Fruit fly (Drosophila melanogaster) whole organism, embryonic: Measurements from ENCODE around the gene Mul1.
A peak's percentile ranks its signal among the peaks of the same experiment; 100 is the strongest.

Experiments used
- Awh ChIP-seq: fragments of 200-800 bp; sonication (Bioruptor generic); IDR thresholded peaks from 2 replicates; pipeline ENCODE4, ENCODE4 v1.3.6; 2022; ENCODE audit warnings: missing biosample characterization, missing genetic modification characterization
- CG11247 ChIP-seq: fragments of 200-800 bp; sonication (Bioruptor generic); IDR thresholded peaks from 2 replicates; pipeline ENCODE4 v1.3.6; 2022; ENCODE audit warnings: missing biosample characterization, missing genetic modification characterization
- CG11695 ChIP-seq: fragments of 200-800 bp; sonication (Bioruptor generic); IDR thresholded peaks from 3 replicates; pipeline ENCODE4 v1.3.6; 2022; ENCODE audit warnings: missing biosample characterization, missing genetic modification characterization
- CG12071 ChIP-seq: fragments of 200-800 bp; sonication (Bioruptor generic); optimal IDR thresholded peaks from 3 replicates; lab custom pipeline; 2018; ENCODE audit warnings: missing biosample characterization, mild to moderate bottlenecking, missing genetic modification characterization
- CG12299 ChIP-seq: fragments of 200-800 bp; sonication (Bioruptor generic); optimal IDR thresholded peaks from 2 replicates; lab custom pipeline; 2018; ENCODE audit warnings: missing biosample characterization, mild to moderate bottlenecking, missing genetic modification characterization
- CG13287 ChIP-seq: fragments of 200-800 bp; sonication (Bioruptor generic); IDR thresholded peaks from 2 replicates; pipeline ENCODE4 v1.3.6; 2022; ENCODE audit warnings: missing biosample characterization, missing genetic modification characterization; ENCODE audit not compliant: partially characterized antibody
- CG13296 ChIP-seq: fragments of 200-800 bp; sonication (Bioruptor generic); optimal IDR thresholded peaks from 3 replicates; lab custom pipeline; 2018; ENCODE audit warnings: missing biosample characterization, mild to moderate bottlenecking, missing genetic modification characterization
- CG15696 ChIP-seq: fragments of 200-800 bp; sonication (Bioruptor generic); optimal IDR thresholded peaks from 2 replicates; lab custom pipeline; 2019; ENCODE audit warnings: missing biosample characterization, mild to moderate bottlenecking, missing genetic modification characterization, moderate library complexity
- CG1602 ChIP-seq: fragments of 200-800 bp; sonication (Bioruptor generic); optimal IDR thresholded peaks from 3 replicates; lab custom pipeline; 2016; ENCODE audit warnings: missing biosample characterization, missing genetic modification characterization
- CG16815 ChIP-seq: fragments of 200-800 bp; sonication (Bioruptor generic); optimal IDR thresholded peaks from 3 replicates; lab custom pipeline; 2017; ENCODE audit warnings: missing biosample characterization, mild to moderate bottlenecking, missing genetic modification characterization
- CG17328 ChIP-seq: fragments of 200-800 bp; sonication (Bioruptor generic); IDR thresholded peaks from 2 replicates; pipeline ENCODE4 v1.3.6; 2022; ENCODE audit warnings: missing biosample characterization, missing genetic modification characterization
- CG17829 ChIP-seq: fragments of 200-800 bp; optimal IDR thresholded peaks from 2 replicates; lab custom pipeline; 2019; ENCODE audit warnings: missing biosample characterization, mild to moderate bottlenecking, missing genetic modification characterization, moderate library complexity
- CG30431 ChIP-seq: fragments of 200-800 bp; sonication (Bioruptor generic); optimal IDR thresholded peaks from 2 replicates; lab custom pipeline; 2017; ENCODE audit warnings: missing biosample characterization, missing genetic modification characterization
- CG4328 ChIP-seq: fragments of 200-800 bp; sonication (Bioruptor generic); optimal IDR thresholded peaks from 3 replicates; lab custom pipeline; 2017; ENCODE audit warnings: missing biosample characterization, missing genetic modification reagents, missing genetic modification characterization
- CG4730 ChIP-seq: fragments of 200-800 bp; sonication (Bioruptor generic); IDR thresholded peaks from 2 replicates; pipeline ENCODE4 v1.3.6; 2022; ENCODE audit warnings: missing biosample characterization, missing genetic modification characterization
- CG6689 ChIP-seq: fragments of 200-800 bp; sonication (Bioruptor generic); IDR thresholded peaks from 2 replicates; pipeline ENCODE4 v1.3.6; 2022; ENCODE audit warnings: missing biosample characterization, missing genetic modification characterization
- CG6854 ChIP-seq: fragments of 200-800 bp; sonication (Bioruptor generic); optimal IDR thresholded peaks from 3 replicates; lab custom pipeline; 2017; ENCODE audit warnings: missing biosample characterization, mild to moderate bottlenecking, missing genetic modification characterization
- CG7271 ChIP-seq: fragments of 200-800 bp; sonication (Bioruptor generic); optimal IDR thresholded peaks from 2 replicates; lab custom pipeline; 2018; ENCODE audit warnings: missing biosample characterization, mild to moderate bottlenecking, missing genetic modification characterization, moderate library complexity
- CG7839 ChIP-seq: fragments of 200-800 bp; sonication (Bioruptor generic); optimal IDR thresholded peaks from 3 replicates; lab custom pipeline; 2018; ENCODE audit warnings: missing biosample characterization, mild to moderate bottlenecking, missing genetic modification characterization, moderate library complexity
- CG7987 ChIP-seq: fragments of 200-800 bp; sonication (Bioruptor generic); optimal IDR thresholded peaks from 2 replicates; lab custom pipeline; 2018; ENCODE audit warnings: missing biosample characterization, mild to moderate bottlenecking, missing genetic modification characterization, moderate library complexity
- CG8290 ChIP-seq, 3 experiments: fragments of 200-800 bp; sonication (Bioruptor generic); optimal IDR thresholded peaks; 2 replicates each; lab custom pipeline; 2016 to 2019; ENCODE audit warnings: missing biosample characterization in 3 of 3, missing genetic modification characterization in 3 of 3, mild to moderate bottlenecking in 2 of 3, moderate library complexity in 1 of 3
- CG8359 ChIP-seq: fragments of 200-800 bp; sonication (Bioruptor generic); optimal IDR thresholded peaks from 2 replicates; lab custom pipeline; 2017; ENCODE audit warnings: missing biosample characterization, mild to moderate bottlenecking, missing genetic modification characterization, borderline replicate concordance
- CG8478 ChIP-seq: fragments of >200 bp; optimal IDR thresholded peaks from 2 replicates; lab custom pipeline; 2018
- Doc2 ChIP-seq: fragments of 200-800 bp; sonication (Bioruptor generic); IDR thresholded peaks from 2 replicates; pipeline ENCODE4 v1.3.6; 2022; ENCODE audit warnings: missing biosample characterization, missing genetic modification characterization
- Doc3 ChIP-seq: fragments of 200-800 bp; sonication (Bioruptor generic); IDR thresholded peaks from 3 replicates; pipeline ENCODE4 v1.3.6; 2022; ENCODE audit warnings: missing biosample characterization, missing genetic modification characterization; ENCODE audit not compliant: partially characterized antibody
- Dp ChIP-seq: fragments of 200-800 bp; sonication (Bioruptor generic); optimal IDR thresholded peaks from 2 replicates; lab custom pipeline; 2018; ENCODE audit warnings: missing biosample characterization, mild to moderate bottlenecking, missing genetic modification characterization, moderate library complexity
- Fer1 ChIP-seq: fragments of 200-800 bp; sonication (Bioruptor generic); optimal IDR thresholded peaks from 2 replicates; lab custom pipeline; 2017; ENCODE audit warnings: missing biosample characterization, mild to moderate bottlenecking, missing genetic modification characterization
- Nf-YB ChIP-seq: fragments of 200-800 bp; sonication (Bioruptor generic); optimal IDR thresholded peaks from 3 replicates; lab custom pipeline; 2019; ENCODE audit warnings: missing biosample characterization, mild to moderate bottlenecking, missing genetic modification characterization, moderate library complexity
- NfI ChIP-seq: fragments of 200-800 bp; sonication (Bioruptor generic); optimal IDR thresholded peaks from 3 replicates; lab custom pipeline; 2018; ENCODE audit warnings: missing biosample characterization, mild to moderate bottlenecking, missing genetic modification characterization, moderate library complexity
- Oaz ChIP-seq: fragments of 200-800 bp; sonication (Bioruptor generic); IDR thresholded peaks from 2 replicates; pipeline ENCODE4 v1.3.6; 2022; ENCODE audit warnings: missing biosample characterization, missing genetic modification characterization
- Sox102F ChIP-seq: fragments of 200-800 bp; sonication (Bioruptor generic); optimal IDR thresholded peaks from 2 replicates; lab custom pipeline; 2018; ENCODE audit warnings: missing biosample characterization, mild to moderate bottlenecking, missing genetic modification characterization, moderate library complexity
- Xrp1 ChIP-seq: fragments of 200-800 bp; sonication (Bioruptor generic); IDR thresholded peaks from 2 replicates; pipeline ENCODE4 v1.3.6; 2022; ENCODE audit warnings: missing biosample characterization, missing genetic modification characterization
- ara ChIP-seq: fragments of 200-800 bp; sonication (Bioruptor generic); IDR thresholded peaks from 2 replicates; pipeline ENCODE4 v1.3.6; 2022; ENCODE audit warnings: missing biosample characterization, missing genetic modification characterization
- az2 ChIP-seq: fragments of 200-800 bp; sonication (Bioruptor generic); optimal IDR thresholded peaks from 3 replicates; lab custom pipeline; 2016; ENCODE audit warnings: missing biosample characterization, missing genetic modification characterization
- bsh ChIP-seq, 2 experiments: fragments of 200-800 bp; sonication (Bioruptor generic); optimal IDR thresholded peaks; 2 replicates each; lab custom pipeline; 2017 to 2018; ENCODE audit warnings: mild to moderate bottlenecking in 2 of 2, missing biosample characterization in 2 of 2, missing genetic modification characterization in 2 of 2, moderate library complexity in 1 of 2
- crol ChIP-seq: fragments of 200-800 bp; sonication (Bioruptor generic); IDR thresholded peaks from 2 replicates; pipeline ENCODE4 v1.3.6; 2022; ENCODE audit warnings: missing biosample characterization, missing genetic modification characterization
- cwo ChIP-seq: fragments of 200-800 bp; sonication (Bioruptor generic); optimal IDR thresholded peaks from 3 replicates; lab custom pipeline; 2017; ENCODE audit warnings: missing biosample characterization, missing genetic modification characterization, mild to moderate bottlenecking, moderate library complexity, missing genetic modification reagents
- eyg ChIP-seq: fragments of 200-800 bp; sonication (Bioruptor generic); optimal IDR thresholded peaks from 3 replicates; lab custom pipeline; 2016; ENCODE audit warnings: missing biosample characterization, missing genetic modification characterization
- gro ChIP-seq: fragments of 200-800 bp; sonication (Bioruptor generic); optimal IDR thresholded peaks from 2 replicates; lab custom pipeline; 2016; ENCODE audit warnings: missing biosample characterization, missing genetic modification characterization
- insv ChIP-seq, 2 experiments: fragments of 200-800 bp; sonication (Bioruptor generic); optimal IDR thresholded peaks; 3 replicates each; lab custom pipeline; 2016 to 2018; ENCODE audit warnings: missing biosample characterization in 2 of 2, missing genetic modification characterization in 2 of 2
- lov ChIP-seq, 2 experiments: fragments of 200-800 bp in 1 of 2; fragments of >200 bp in 1 of 2; sonication (Bioruptor generic) in 1 of 2; IDR thresholded peaks in 1 of 2; optimal IDR thresholded peaks in 1 of 2; 2 replicates in 1 of 2; 3 replicates in 1 of 2; pipeline versions ENCODE4 v1.3.6 to Lab custom; 2017 to 2022; ENCODE audit warnings: missing biosample characterization in 1 of 2, missing genetic modification characterization in 1 of 2
- mam ChIP-seq: fragments of 200-800 bp; sonication (Bioruptor generic); optimal IDR thresholded peaks from 3 replicates; lab custom pipeline; 2016; ENCODE audit warnings: missing biosample characterization, missing genetic modification characterization
- p53 ChIP-seq: fragments of 200-800 bp; sonication (Bioruptor generic); optimal IDR thresholded peaks from 2 replicates; lab custom pipeline; 2016; ENCODE audit warnings: missing biosample characterization, missing genetic modification characterization
- pho ChIP-seq: fragments of 200-800 bp; sonication (Bioruptor generic); optimal IDR thresholded peaks from 2 replicates; lab custom pipeline; 2016; ENCODE audit warnings: missing biosample characterization, missing genetic modification characterization
- psq ChIP-seq: fragments of 200-800 bp; sonication (Bioruptor generic); optimal IDR thresholded peaks from 2 replicates; lab custom pipeline; 2017; ENCODE audit warnings: missing biosample characterization, missing genetic modification characterization
- pum ChIP-seq: fragments of 200-800 bp; sonication (Bioruptor generic); optimal IDR thresholded peaks from 2 replicates; lab custom pipeline; 2016; ENCODE audit warnings: missing biosample characterization, missing genetic modification characterization
- scrt ChIP-seq: fragments of 200-800 bp; sonication (Bioruptor generic); optimal IDR thresholded peaks from 2 replicates; lab custom pipeline; 2018; ENCODE audit warnings: missing biosample characterization, mild to moderate bottlenecking, missing genetic modification characterization, moderate library complexity
- sd ChIP-seq: fragments of 200-800 bp; sonication (Bioruptor generic); optimal IDR thresholded peaks from 3 replicates; lab custom pipeline; 2018; ENCODE audit warnings: missing biosample characterization, mild to moderate bottlenecking, missing genetic modification characterization, moderate library complexity
- tap ChIP-seq: fragments of 200-800 bp; optimal IDR thresholded peaks from 3 replicates; lab custom pipeline; 2019; ENCODE audit warnings: missing biosample characterization, mild to moderate bottlenecking, missing genetic modification characterization, moderate library complexity

The Mul1 gene

DNA sequence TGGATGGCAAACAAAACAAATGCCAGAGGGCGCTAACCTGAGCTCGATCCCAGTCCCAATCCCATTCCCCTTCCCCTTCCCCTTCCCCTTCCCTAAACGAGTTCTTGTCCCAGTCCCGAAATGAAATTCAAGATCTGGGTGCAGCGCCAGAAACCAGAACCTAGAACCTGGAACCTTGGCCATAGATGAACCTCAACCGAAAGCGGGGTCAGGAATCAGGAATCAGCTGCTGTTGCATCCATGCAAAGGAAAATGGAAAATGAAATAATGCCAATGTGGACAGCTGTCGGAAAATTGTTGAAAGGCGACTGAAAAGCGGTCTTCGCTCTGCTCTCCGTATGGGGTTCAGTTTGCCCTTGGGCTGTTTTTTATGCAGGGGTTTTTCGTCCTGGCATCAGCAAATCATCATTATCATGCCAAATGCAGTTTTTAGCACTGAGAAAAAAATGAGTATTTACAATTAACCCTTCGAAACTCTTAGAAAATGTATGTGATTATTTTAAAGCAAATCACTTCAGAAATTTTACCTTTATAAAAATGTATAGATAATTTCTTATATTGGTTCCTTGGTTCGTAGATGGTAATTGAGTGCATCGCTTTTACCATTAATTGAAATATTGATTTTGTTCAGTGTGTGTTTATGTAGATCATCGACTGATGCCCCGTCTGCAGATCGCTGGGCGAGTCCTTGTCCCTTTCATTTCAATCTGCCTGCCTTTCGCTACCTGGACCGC, 43.5 kb upstream of the Mul1 start (continued):
- no peak for TF ChIP-seq NfI
- no peak for TF ChIP-seq Fer1 (GFP tag; lab: Kevin White, UChicago)
- TF ChIP-seq CG16815 (GFP tag; lab: Kevin White, UChicago) = peak; percentile 40
- no peak for TF ChIP-seq CG11247 (GFP tag; lab: Robert Waterston, UW)
- no peak for TF ChIP-seq CG7987 (GFP tag; lab: Kevin White, UChicago)
- peak; percentile 62 for TF ChIP-seq CG17829 (tag; lab: Kevin White, UChicago)
- peak; percentile 87 for TF ChIP-seq CG15696
- no peak for TF ChIP-seq psq
- TF ChIP-seq p53 = no peak
- TF ChIP-seq CG6689 (GFP tag; lab: Robert Waterston, UW) = 0 out of 2 replicates have a peak, but pooled peaks have one; percentile 20
- no peak for TF ChIP-seq eyg
- no peak for TF ChIP-seq CG4730 (GFP tag; lab: Robert Waterston, UW)
- TF ChIP-seq CG11695 = no peak
- TF ChIP-seq CG13287 (GFP tag; lab: Robert Waterston, UW) = no peak
- TF ChIP-seq Doc3 = no peak
- TF ChIP-seq CG8478 (lab: Kevin White, UChicago) = no peak
- no peak for TF ChIP-seq CG8290 (GFP tag; optimal IDR thresholded peaks at IDR 0.05; lab: Kevin White, UChicago)
- no peak for TF ChIP-seq CG8290 (tag; optimal IDR thresholded peaks at IDR 0.05; lab: Kevin White, UChicago)
- no peak for TF ChIP-seq CG12299 (tag; lab: Kevin White, UChicago)
- no peak for TF ChIP-seq Dp (GFP tag; lab: Kevin White, UChicago)
- no peak for TF ChIP-seq cwo
- no peak for TF ChIP-seq CG17328 (GFP tag; lab: Robert Waterston, UW)
- TF ChIP-seq pho (GFP tag; lab: Kevin White, UChicago) = no peak
- no peak for TF ChIP-seq Oaz (GFP tag; lab: Robert Waterston, UW)
- TF ChIP-seq pum (GFP tag; lab: Kevin White, UChicago) = no peak
- no peak for TF ChIP-seq sd
- TF ChIP-seq CG4328 (GFP tag; lab: Kevin White, UChicago) = no peak
- peak; percentile 64 for TF ChIP-seq Xrp1
- TF ChIP-seq CG7271 (tag; lab: Kevin White, UChicago) = no peak
- TF ChIP-seq CG6854 (GFP tag; lab: Kevin White, UChicago) = no peak
- no peak for TF ChIP-seq tap
- no peak for TF ChIP-seq CG12071 (GFP tag; lab: Kevin White, UChicago)
- TF ChIP-seq CG1602 (GFP tag; lab: Kevin White, UChicago) = peak; percentile 5
- no peak for TF ChIP-seq scrt
- peak; percentile 2 for TF ChIP-seq Nf-YB (GFP tag; lab: Kevin White, UChicago)
- no peak for TF ChIP-seq mam
- TF ChIP-seq gro (GFP tag; lab: Kevin White, UChicago) = no peak
- TF ChIP-seq Sox102F = no peak
- no peak for TF ChIP-seq CG30431 (GFP tag; lab: Kevin White, UChicago)
- no peak for TF ChIP-seq Doc2 (GFP tag; lab: Robert Waterston, UW)
- peak; percentile 71 for TF ChIP-seq crol (GFP tag; lab: Robert Waterston, UW)
- TF ChIP-seq lov (optimal IDR thresholded peaks at IDR 0.05; lab: Kevin White, UChicago) = no peak
- 0 out of 3 replicates have a peak, but pooled peaks have one; percentile 14 for TF ChIP-seq lov (GFP tag; IDR thresholded peaks at IDR 0.05; lab: Robert Waterston, UW)
- peak; percentile 53; the same call in 1 of the 2 replicates for TF ChIP-seq ara
- no peak for TF ChIP-seq Awh
- TF ChIP-seq CG13296 (GFP tag; lab: Kevin White, UChicago) = no peak
- TF ChIP-seq bsh (GFP tag; optimal IDR thresholded peaks at IDR 0.05; lab: Kevin White, UChicago) = peak in 1 of 2 experiments; percentile 51
- peak; percentile 18 for TF ChIP-seq az2 (GFP tag; lab: Kevin White, UChicago)
- no peak for TF ChIP-seq CG8359 (GFP tag; lab: Kevin White, UChicago)
- peak; percentile 40 for TF ChIP-seq CG7839 (tag; lab: Kevin White, UChicago)
- no peak for TF ChIP-seq insv (GFP tag; optimal IDR thresholded peaks at IDR 0.05; lab: Kevin White, UChicago)
